Worm (Caenorhabditis elegans) whole organism, late embryonic: ENCODE measurements around the gene T22B2.2.

Experiments
- C38D4.7 ChIP-seq: fragments of 200-800 bp; sonication (Bioruptor generic); optimal IDR thresholded peaks from 2 replicates; lab custom pipeline; 2018; ENCODE audit warnings: mild to moderate bottlenecking, missing genetic modification characterization, moderate library complexity, missing compliant biosample characterization
- K09A11.1 ChIP-seq: sonication (generic microtip); optimal IDR thresholded peaks from 2 replicates; lab custom pipeline; 2017; ENCODE audit warnings: antibody characterized with exemption, mild to moderate bottlenecking, missing genetic modification characterization, missing compliant biosample characterization; ENCODE audit not compliant: insufficient read depth
- Y22D7AL.16 ChIP-seq: sonication (generic microtip); optimal IDR thresholded peaks from 2 replicates; lab custom pipeline; 2016; ENCODE audit warnings: missing genetic modification characterization, missing compliant biosample characterization
- ahr-1 ChIP-seq: sonication (generic microtip); optimal IDR thresholded peaks from 2 replicates; lab custom pipeline; 2016; ENCODE audit warnings: missing genetic modification characterization, missing compliant biosample characterization
- ceh-22 ChIP-seq: sonication (generic microtip); optimal IDR thresholded peaks from 2 replicates; lab custom pipeline; 2017; ENCODE audit warnings: missing biosample characterization, missing genetic modification characterization
- ceh-30 ChIP-seq: fragments of 150-350 bp; optimal IDR thresholded peaks from 2 replicates; lab custom pipeline; 2014; ENCODE audit warnings: missing biosample characterization, missing genetic modification characterization
- ceh-31 ChIP-seq: sonication (generic microtip); optimal IDR thresholded peaks from 2 replicates; lab custom pipeline; 2016; ENCODE audit warnings: missing genetic modification characterization, missing compliant biosample characterization
- ceh-34 ChIP-seq: sonication (generic microtip); optimal IDR thresholded peaks from 2 replicates; lab custom pipeline; 2016; ENCODE audit warnings: mild to moderate bottlenecking, missing genetic modification characterization, missing compliant biosample characterization
- ceh-6 ChIP-seq: fragments of 200-800 bp; sonication (Bioruptor generic); optimal IDR thresholded peaks from 2 replicates; lab custom pipeline; 2018; ENCODE audit warnings: mild to moderate bottlenecking, missing genetic modification characterization, missing compliant biosample characterization
- ceh-9 ChIP-seq: sonication (generic microtip); optimal IDR thresholded peaks from 2 replicates; lab custom pipeline; 2016; ENCODE audit warnings: mild to moderate bottlenecking, missing genetic modification characterization, inconsistent platforms, missing compliant biosample characterization
- elt-2 ChIP-seq: sonication (generic microtip); optimal IDR thresholded peaks from 2 replicates; lab custom pipeline; 2016; ENCODE audit warnings: missing genetic modification reagents, missing genetic modification characterization, missing compliant biosample characterization
- ets-4 ChIP-seq: sonication (generic microtip); optimal IDR thresholded peaks from 2 replicates; lab custom pipeline; 2016; ENCODE audit warnings: missing genetic modification characterization, missing compliant biosample characterization
- fkh-10 ChIP-seq: fragments of 150-350 bp; optimal IDR thresholded peaks from 2 replicates; lab custom pipeline; 2014; ENCODE audit warnings: missing biosample characterization, missing genetic modification reagents, missing genetic modification characterization
- fkh-6 ChIP-seq: sonication (generic microtip); optimal IDR thresholded peaks from 2 replicates; lab custom pipeline; 2016; ENCODE audit warnings: missing genetic modification characterization, missing compliant biosample characterization
- gmeb-2 ChIP-seq: sonication (generic microtip); optimal IDR thresholded peaks from 2 replicates; lab custom pipeline; 2016; ENCODE audit warnings: missing genetic modification characterization, inconsistent platforms, missing compliant biosample characterization
- hlh-15 ChIP-seq: sonication (generic microtip); optimal IDR thresholded peaks from 2 replicates; lab custom pipeline; 2016; ENCODE audit warnings: missing genetic modification characterization, missing compliant biosample characterization
- hlh-6 ChIP-seq: sonication (generic microtip); optimal IDR thresholded peaks from 2 replicates; lab custom pipeline; 2016; ENCODE audit warnings: missing genotype, missing genetic modification characterization, missing compliant biosample characterization
- lim-6 ChIP-seq: sonication (generic microtip); optimal IDR thresholded peaks from 2 replicates; lab custom pipeline; 2016; ENCODE audit warnings: missing genetic modification characterization, missing compliant biosample characterization
- lin-11 ChIP-seq: fragments of 200-800 bp; sonication (Bioruptor generic); optimal IDR thresholded peaks from 2 replicates; lab custom pipeline; 2018; ENCODE audit warnings: mild to moderate bottlenecking, missing genetic modification characterization, missing compliant biosample characterization
- nfya-1 ChIP-seq: sonication (generic microtip); optimal IDR thresholded peaks from 2 replicates; lab custom pipeline; 2017; ENCODE audit warnings: missing genetic modification characterization, mild to moderate bottlenecking, missing compliant biosample characterization, antibody characterized with exemption, moderate library complexity
- npax-4 ChIP-seq: sonication (generic microtip); optimal IDR thresholded peaks from 2 replicates; lab custom pipeline; 2016; ENCODE audit warnings: missing genetic modification characterization, missing compliant biosample characterization
- odd-2 ChIP-seq: sonication (generic microtip); optimal IDR thresholded peaks from 2 replicates; lab custom pipeline; 2017; ENCODE audit warnings: antibody characterized with exemption, mild to moderate bottlenecking, missing genetic modification characterization, missing compliant biosample characterization
- pag-3 ChIP-seq: sonication (generic microtip); optimal IDR thresholded peaks from 2 replicates; lab custom pipeline; 2016; ENCODE audit warnings: missing compliant biosample characterization, missing genetic modification characterization, borderline replicate concordance
- pat-9 ChIP-seq: fragments of 200-800 bp; sonication (Bioruptor generic); optimal IDR thresholded peaks from 2 replicates; lab custom pipeline; 2018; ENCODE audit warnings: mild to moderate bottlenecking, missing genetic modification characterization, moderate library complexity, missing compliant biosample characterization
- pax-1 ChIP-seq: fragments of 150-350 bp; optimal IDR thresholded peaks from 2 replicates; lab custom pipeline; 2014; ENCODE audit warnings: missing biosample characterization, missing genetic modification characterization
- pha-2 ChIP-seq: sonication (generic microtip); optimal IDR thresholded peaks from 2 replicates; lab custom pipeline; 2017; ENCODE audit warnings: mild to moderate bottlenecking, missing genetic modification characterization, missing compliant biosample characterization
- pha-4 ChIP-seq: fragments of 150-350 bp; optimal IDR thresholded peaks from 2 replicates; lab custom pipeline; 2018; ENCODE audit warnings: missing biosample characterization, missing genetic modification reagents, missing genetic modification characterization
- ref-2 ChIP-seq: sonication (generic microtip); optimal IDR thresholded peaks from 2 replicates; lab custom pipeline; 2016; ENCODE audit warnings: missing genetic modification characterization, missing compliant biosample characterization
- syd-9 ChIP-seq: sonication (generic microtip); optimal IDR thresholded peaks from 2 replicates; lab custom pipeline; 2016; ENCODE audit warnings: mild to moderate bottlenecking, missing genetic modification characterization, moderate library complexity, missing compliant biosample characterization
- tbx-2 ChIP-seq: sonication (generic microtip); optimal IDR thresholded peaks from 2 replicates; lab custom pipeline; 2016; ENCODE audit warnings: missing genetic modification characterization, missing compliant biosample characterization
- unc-42 ChIP-seq: sonication (generic microtip); optimal IDR thresholded peaks from 2 replicates; lab custom pipeline; 2016; ENCODE audit warnings: missing genotype, missing genetic modification characterization, missing compliant biosample characterization
- unc-86 ChIP-seq: sonication (generic microtip); optimal IDR thresholded peaks from 2 replicates; lab custom pipeline; 2016; ENCODE audit warnings: missing genetic modification characterization, missing compliant biosample characterization
- ztf-16 ChIP-seq: sonication (generic microtip); optimal IDR thresholded peaks from 2 replicates; lab custom pipeline; 2017; ENCODE audit warnings: missing genetic modification characterization, missing compliant biosample characterization

The T22B2.2 gene

ce11 chrX:3920101-3920500 lies at the start of gene T22B2.2:
Gene T22B2.2 (plus strand): TSS chrX:3920401.
- no peak for TF ChIP-seq fkh-10 (GFP tag; lab: Kevin White, UChicago)
- no peak for TF ChIP-seq pax-1 (tag; lab: Kevin White, UChicago)
- TF ChIP-seq npax-4 (tag; lab: Kevin White, UChicago), result no peak
- no peak for TF ChIP-seq lin-11 (tag; lab: Kevin White, UChicago)
- TF ChIP-seq nfya-1 (tag; lab: Kevin White, UChicago), result no peak
- no peak for TF ChIP-seq unc-86 (tag; lab: Kevin White, UChicago)

DNA sequence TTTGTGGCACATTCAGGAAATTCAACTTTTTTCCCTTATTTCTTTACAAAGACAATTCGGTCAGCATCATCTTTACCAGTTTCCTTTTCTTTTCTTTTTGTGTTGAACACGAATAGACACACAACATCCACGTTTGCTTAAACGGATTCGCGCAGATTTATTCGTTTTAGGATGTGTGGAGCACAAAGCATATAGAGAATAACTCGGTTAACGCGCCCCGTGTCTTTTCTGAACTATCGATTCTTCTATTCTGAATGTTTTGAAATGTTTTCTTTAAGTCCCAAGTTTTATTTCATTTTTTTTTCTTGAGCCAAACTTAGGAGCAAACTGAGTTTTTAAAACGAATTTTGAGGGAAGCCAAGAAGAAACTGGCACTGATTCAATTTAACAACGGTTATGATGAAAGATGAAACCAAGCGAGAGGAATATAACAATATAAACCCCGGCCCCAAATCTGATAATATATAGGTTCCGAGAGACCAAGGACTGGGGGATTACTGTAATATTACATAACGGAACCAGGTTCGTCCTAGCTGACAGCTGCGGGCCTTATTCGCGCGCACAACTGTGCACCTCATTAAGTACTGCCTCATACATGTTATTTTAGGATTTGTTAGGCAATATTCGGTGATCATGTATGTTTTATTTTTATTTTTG lies 48.5 kb upstream of the T22B2.2 start:
- TF ChIP-seq unc-42 (tag; lab: Kevin White, UChicago) (peak; percentile 92), hlh-6 (tag; lab: Kevin White, UChicago) (no peak), ceh-34 (tag; lab: Kevin White, UChicago) (no peak)

DNA sequence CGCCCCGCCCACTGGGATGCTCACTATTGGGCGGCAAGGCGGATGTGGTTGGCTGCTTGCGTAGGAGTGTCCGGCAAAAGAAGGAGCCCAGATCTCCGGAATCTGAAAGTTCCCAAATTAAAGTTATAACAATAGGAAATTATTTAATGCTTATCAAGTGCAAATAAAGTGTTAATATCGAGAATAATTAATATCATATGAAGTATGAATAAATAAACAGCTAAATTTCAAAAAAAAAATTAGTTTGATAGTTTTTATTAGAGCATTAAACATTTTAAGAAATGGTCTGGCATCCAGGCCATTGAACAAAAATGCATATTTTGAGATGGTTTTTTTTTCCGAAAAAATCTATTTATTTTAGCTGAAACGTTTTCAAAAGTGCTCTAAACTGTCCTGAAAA lies 46.8 kb upstream of the T22B2.2 start, which contains the start of gene lim-4:
Gene lim-4, minus strand, starts transcription at position 101 of the 400 bp plus-strand sequence.
- TF ChIP-seq unc-42 (tag; lab: Kevin White, UChicago) (no peak), nfya-1 (tag; lab: Kevin White, UChicago) (peak; percentile 45)

DNA sequence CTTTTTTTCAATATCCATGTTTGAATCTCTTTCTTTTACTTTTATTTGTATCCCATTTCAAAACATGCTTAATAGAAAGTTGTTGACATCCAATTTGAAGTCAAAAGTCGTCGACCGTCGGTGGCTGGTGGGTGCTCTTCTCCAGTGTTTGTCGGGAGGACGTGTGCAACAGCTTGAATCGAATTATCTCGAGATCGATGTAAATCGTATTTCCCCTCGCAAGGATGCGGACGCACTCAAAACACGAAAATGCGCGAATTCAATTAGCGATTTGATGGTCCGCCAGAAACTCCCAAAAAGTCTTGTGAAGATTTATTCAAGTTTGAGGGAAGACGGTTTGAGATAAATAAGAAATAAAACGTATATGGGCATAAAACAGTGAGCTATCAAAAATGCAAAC lies 44.5 kb upstream of the T22B2.2 start:
- peak; percentile 11 for TF ChIP-seq fkh-10 (GFP tag; lab: Kevin White, UChicago)
- no peak for TF ChIP-seq K09A11.1 (tag; lab: Kevin White, UChicago)
- TF ChIP-seq unc-42 (tag; lab: Kevin White, UChicago), result peak; percentile 99

ce11 chrX:3878233-3878632 lies 42.0 kb upstream of the T22B2.2 start, which contains the start of gene F47F2.1:
Gene F47F2.1 (plus strand): TSS chrX:3878533.
- TF ChIP-seq ceh-9 (no peak), tbx-2 (no peak)

- no peak for TF ChIP-seq ceh-30 (tag; lab: Kevin White, UChicago)
- no peak for TF ChIP-seq lim-6 (tag; lab: Kevin White, UChicago)
- TF ChIP-seq syd-9 (tag; lab: Kevin White, UChicago), result peak; percentile 1
- no peak for TF ChIP-seq ref-2 (tag; lab: Kevin White, UChicago)
- peak; percentile 32 for TF ChIP-seq ceh-31 (tag; lab: Kevin White, UChicago)
Measured at ce11 chrX:3887595-3887994, 32.6 kb upstream of the T22B2.2 start.

DNA sequence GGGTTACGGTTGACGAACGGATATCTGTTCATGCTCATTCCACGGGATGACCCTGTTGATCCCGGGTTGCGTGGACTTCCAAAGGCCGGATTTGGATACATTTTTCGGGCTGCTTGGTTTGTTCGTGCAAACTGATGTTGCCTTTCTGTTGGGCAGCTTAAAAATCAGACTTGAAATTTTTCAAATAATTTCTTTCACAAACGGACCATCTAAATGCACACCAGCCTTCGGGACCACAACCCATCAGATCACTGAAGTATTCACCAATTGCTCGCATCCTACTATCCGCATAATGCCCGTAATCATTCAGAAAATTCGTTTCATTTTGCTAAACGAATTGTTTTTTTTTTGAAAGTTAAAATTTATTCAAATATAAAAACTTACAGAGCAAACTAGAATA lies 24.6 kb upstream of the T22B2.2 start, which contains the start of gene F47F2.3:
Gene F47F2.3, minus strand, starts transcription at position 101 of the 400 bp plus-strand sequence.
- TF ChIP-seq ceh-22 (tag; lab: Kevin White, UChicago) (no peak), pha-2 (tag; lab: Kevin White, UChicago) (no peak), pax-1 (tag; lab: Kevin White, UChicago) (no peak), ahr-1 (tag; lab: Kevin White, UChicago) (no peak), C38D4.7 (GFP tag; lab: Kevin White, UChicago) (no peak), hlh-6 (tag; lab: Kevin White, UChicago) (no peak), gmeb-2 (no peak), pat-9 (tag; lab: Kevin White, UChicago) (no peak), fkh-6 (tag; lab: Kevin White, UChicago) (no peak), pag-3 (no peak), elt-2 (tag; lab: Kevin White, UChicago) (no peak), pha-4 (tag; lab: Kevin White, UChicago) (no peak), ets-4 (tag; lab: Kevin White, UChicago) (no peak), Y22D7AL.16 (tag; lab: Kevin White, UChicago) (no peak), ceh-6 (no peak), npax-4 (tag; lab: Kevin White, UChicago) (no peak), odd-2 (tag; lab: Kevin White, UChicago) (no peak), ceh-30 (tag; lab: Kevin White, UChicago) (no peak), ztf-16 (tag; lab: Kevin White, UChicago) (no peak), hlh-15 (no peak)
